Fruit fly (Drosophila melanogaster): ENCODE measurements around the gene CG14260.

CG14260 gene

dm6 chr3R:27273118-27274062 lies 8.1 kb downstream of the CG14260 start, which contains the start of gene CG5934:
CG5934 (plus strand) TSS chr3R:27273705.
- TF ChIP-seq dsf (GFP tag; optimal IDR thresholded peaks at IDR 0.05; ENCODE audit: borderline replicate concordance) (no peak), sv (GFP tag; optimal IDR thresholded peaks at IDR 0.05) (peak; percentile 23), psq (GFP tag; optimal IDR thresholded peaks at IDR 0.05) (peak; percentile 11), HLH106 (tag; optimal IDR thresholded peaks at IDR 0.05) (no peak), N (GFP tag; optimal IDR thresholded peaks at IDR 0.05) (no peak), lola (GFP tag; optimal IDR thresholded peaks at IDR 0.05) (no peak), Hnf4 (GFP tag; optimal IDR thresholded peaks at IDR 0.05) (no peak), Dfd (GFP tag; optimal IDR thresholded peaks at IDR 0.05) (no peak), br (GFP tag; optimal IDR thresholded peaks at IDR 0.05) (peak; percentile 32), foxo (GFP tag; optimal IDR thresholded peaks at IDR 0.05) (peak; percentile 15 to 51), brk (GFP tag; optimal IDR thresholded peaks at IDR 0.05) (no peak), CG32264 (GFP tag; optimal IDR thresholded peaks at IDR 0.05) (no peak), Rel (GFP tag; optimal IDR thresholded peaks at IDR 0.05) (no peak), Rel (tag; optimal IDR thresholded peaks at IDR 0.05) (peak; percentile 77), Mio (GFP tag; optimal IDR thresholded peaks at IDR 0.05) (no peak), Hr83 (GFP tag; optimal IDR thresholded peaks at IDR 0.05; ENCODE audit: poor library complexity, severe bottlenecking) (peak; percentile 59), rgr (GFP tag; optimal IDR thresholded peaks at IDR 0.05) (peak; percentile 54), jim (GFP tag; optimal IDR thresholded peaks at IDR 0.05) (no peak), usp (GFP tag; optimal IDR thresholded peaks at IDR 0.05) (no peak), Myc (optimal IDR thresholded peaks at IDR 0.05) (peak; percentile 10), h (GFP tag; optimal IDR thresholded peaks at IDR 0.05) (peak; percentile 68), fru (GFP tag; optimal IDR thresholded peaks at IDR 0.05) (no peak), Hr78 (GFP tag; optimal IDR thresholded peaks at IDR 0.05) (no peak), ey (GFP tag; optimal IDR thresholded peaks at IDR 0.05) (peak; percentile 48), dl (GFP tag; optimal IDR thresholded peaks at IDR 0.05; ENCODE audit: insufficient read depth in 1 of 2, partially characterized antibody in 2 of 2) (no peak), pan (optimal IDR thresholded peaks at IDR 0.05) (no peak), OdsH (GFP tag; optimal IDR thresholded peaks at IDR 0.05) (peak; percentile 29), GATAd (GFP tag; optimal IDR thresholded peaks at IDR 0.05) (no peak), CrebA (GFP tag; optimal IDR thresholded peaks at IDR 0.05; ENCODE audit: borderline replicate concordance) (no peak), Sp1 (GFP tag; optimal IDR thresholded peaks at IDR 0.05) (peak; percentile 22), CG9705 (GFP tag; optimal IDR thresholded peaks at IDR 0.05) (no peak), Abd-B (GFP tag; optimal IDR thresholded peaks at IDR 0.05) (no peak), dmrt93B (GFP tag; optimal IDR thresholded peaks at IDR 0.05) (peak; percentile 16)

dm6 chr3R:27274533-27275447 lies 9.5 kb downstream of the CG14260 start, which contains the start of gene CG5938:
CG5938 (plus strand) TSS chr3R:27274794.
- TF ChIP-seq sage (GFP tag; optimal IDR thresholded peaks at IDR 0.05) (no peak), GATAd (GFP tag; optimal IDR thresholded peaks at IDR 0.05) (no peak), Sp1 (GFP tag; optimal IDR thresholded peaks at IDR 0.05) (peak; percentile 15), foxo (GFP tag; optimal IDR thresholded peaks at IDR 0.05) (peak in 1 of 2 experiments; percentile 21), Hr78 (GFP tag; optimal IDR thresholded peaks at IDR 0.05) (no peak), Hnf4 (GFP tag; optimal IDR thresholded peaks at IDR 0.05) (peak; percentile 30), tai (GFP tag; optimal IDR thresholded peaks at IDR 0.05) (no peak), sv (GFP tag; optimal IDR thresholded peaks at IDR 0.05) (peak; percentile 40), h (GFP tag; optimal IDR thresholded peaks at IDR 0.05) (peak; percentile 31), CrebA (GFP tag; optimal IDR thresholded peaks at IDR 0.05; ENCODE audit: borderline replicate concordance) (no peak), OdsH (GFP tag; optimal IDR thresholded peaks at IDR 0.05) (no peak), br (GFP tag; optimal IDR thresholded peaks at IDR 0.05) (peak; percentile 14), CG32264 (GFP tag; optimal IDR thresholded peaks at IDR 0.05) (no peak), Dfd (GFP tag; optimal IDR thresholded peaks at IDR 0.05) (no peak), brk (GFP tag; optimal IDR thresholded peaks at IDR 0.05) (no peak), Dif (GFP tag; optimal IDR thresholded peaks at IDR 0.05; ENCODE audit: partially characterized antibody) (no peak), dsf (GFP tag; optimal IDR thresholded peaks at IDR 0.05; ENCODE audit: borderline replicate concordance) (no peak), psq (GFP tag; optimal IDR thresholded peaks at IDR 0.05) (no peak), dmrt93B (GFP tag; optimal IDR thresholded peaks at IDR 0.05) (no peak), HLH106 (tag; optimal IDR thresholded peaks at IDR 0.05) (peak; percentile 55), lola (GFP tag; optimal IDR thresholded peaks at IDR 0.05) (no peak), jim (GFP tag; optimal IDR thresholded peaks at IDR 0.05) (peak; percentile 35), fru (GFP tag; optimal IDR thresholded peaks at IDR 0.05) (no peak), pan (optimal IDR thresholded peaks at IDR 0.05) (no peak), rgr (GFP tag; optimal IDR thresholded peaks at IDR 0.05) (peak; percentile 29), Hr83 (GFP tag; optimal IDR thresholded peaks at IDR 0.05; ENCODE audit: poor library complexity, severe bottlenecking) (peak; percentile 49), ey (GFP tag; optimal IDR thresholded peaks at IDR 0.05) (no peak), Jra (GFP tag; optimal IDR thresholded peaks at IDR 0.05) (peak; percentile 23), Rel (GFP tag; optimal IDR thresholded peaks at IDR 0.05) (no peak), Rel (tag; optimal IDR thresholded peaks at IDR 0.05) (peak; percentile 94), woc (GFP tag; optimal IDR thresholded peaks at IDR 0.05) (no peak), Vsx2 (GFP tag; optimal IDR thresholded peaks at IDR 0.05; ENCODE audit: partially characterized antibody) (no peak), N (GFP tag; optimal IDR thresholded peaks at IDR 0.05) (no peak), Abd-B (GFP tag; optimal IDR thresholded peaks at IDR 0.05) (no peak), CG9705 (GFP tag; optimal IDR thresholded peaks at IDR 0.05) (no peak)

All from whole organism, wandering third instar larva.